Fruit fly (Drosophila melanogaster) whole organism, embryonic: Measurements from ENCODE around the gene HP5.
A peak's percentile ranks its signal among the peaks of the same experiment; 100 is the strongest.

Source experiments
- BtbVII ChIP-seq: fragments of 200-800 bp; sonication (Bioruptor generic); optimal IDR thresholded peaks from 3 replicates; lab custom pipeline; 2017; ENCODE audit warnings: missing biosample characterization, mild to moderate bottlenecking, missing genetic modification characterization
- CG10267 ChIP-seq: fragments of 200-800 bp; sonication (Bioruptor generic); optimal IDR thresholded peaks from 2 replicates; lab custom pipeline; 2018; ENCODE audit warnings: missing biosample characterization, mild to moderate bottlenecking, missing genetic modification characterization, moderate library complexity
- CG10366 ChIP-seq: fragments of 200-800 bp; sonication (Bioruptor generic); IDR thresholded peaks from 2 replicates; pipeline ENCODE4 v1.3.6; 2022; ENCODE audit warnings: missing biosample characterization, missing genetic modification characterization
- CG10543 ChIP-seq: fragments of 200-800 bp; sonication (Bioruptor generic); optimal IDR thresholded peaks from 3 replicates; lab custom pipeline; 2017; ENCODE audit warnings: missing biosample characterization, mild to moderate bottlenecking, missing genetic modification characterization, moderate library complexity
- CG10979 ChIP-seq: fragments of 200-800 bp; sonication (Bioruptor generic); optimal IDR thresholded peaks from 2 replicates; lab custom pipeline; 2018; ENCODE audit warnings: missing biosample characterization, mild to moderate bottlenecking, missing genetic modification characterization, moderate library complexity
- CG11696 ChIP-seq: fragments of 200-800 bp; sonication (Bioruptor generic); IDR thresholded peaks from 2 replicates; pipeline ENCODE4 v1.3.6; 2022; ENCODE audit warnings: missing biosample characterization, missing genetic modification characterization
- CG12104 ChIP-seq: fragments of 200-800 bp; sonication (Bioruptor generic); optimal IDR thresholded peaks from 3 replicates; lab custom pipeline; 2016; ENCODE audit warnings: missing biosample characterization, missing genetic modification characterization
- CG13287 ChIP-seq: fragments of 200-800 bp; sonication (Bioruptor generic); IDR thresholded peaks from 2 replicates; pipeline ENCODE4 v1.3.6; 2022; ENCODE audit warnings: missing biosample characterization, missing genetic modification characterization; ENCODE audit not compliant: partially characterized antibody
- CG14710 ChIP-seq: fragments of 200-800 bp; sonication (Bioruptor generic); optimal IDR thresholded peaks from 3 replicates; lab custom pipeline; 2019; ENCODE audit warnings: missing biosample characterization, mild to moderate bottlenecking, missing genetic modification characterization, moderate library complexity
- CG15011 ChIP-seq: fragments of 200-800 bp; sonication (Bioruptor generic); optimal IDR thresholded peaks from 3 replicates; lab custom pipeline; 2018; ENCODE audit warnings: missing biosample characterization, mild to moderate bottlenecking, missing genetic modification characterization
- CG15696 ChIP-seq: fragments of 200-800 bp; sonication (Bioruptor generic); optimal IDR thresholded peaks from 2 replicates; lab custom pipeline; 2019; ENCODE audit warnings: missing biosample characterization, mild to moderate bottlenecking, missing genetic modification characterization, moderate library complexity
- CG17568 ChIP-seq: fragments of 200-800 bp; sonication (Bioruptor generic); optimal IDR thresholded peaks from 2 replicates; lab custom pipeline; 2018; ENCODE audit warnings: missing biosample characterization, mild to moderate bottlenecking, missing genetic modification characterization, moderate library complexity
- CG17912 ChIP-seq: fragments of 200-800 bp; sonication (Bioruptor generic); optimal IDR thresholded peaks from 2 replicates; lab custom pipeline; 2018; ENCODE audit warnings: missing biosample characterization, mild to moderate bottlenecking, missing genetic modification characterization
- CG18262 ChIP-seq: fragments of 200-800 bp; optimal IDR thresholded peaks from 3 replicates; lab custom pipeline; 2019; ENCODE audit warnings: missing biosample characterization, mild to moderate bottlenecking, missing genetic modification characterization, moderate library complexity
- CG4282 ChIP-seq: fragments of 200-800 bp; sonication (Bioruptor generic); optimal IDR thresholded peaks from 2 replicates; lab custom pipeline; 2016; ENCODE audit warnings: missing biosample characterization, missing genetic modification characterization
- CG4617 ChIP-seq: fragments of 200-800 bp; sonication (Bioruptor generic); optimal IDR thresholded peaks from 3 replicates; lab custom pipeline; 2016; ENCODE audit warnings: missing biosample characterization, missing genetic modification characterization, borderline replicate concordance
- CG7928 ChIP-seq: fragments of 200-800 bp; sonication (Bioruptor generic); optimal IDR thresholded peaks from 2 replicates; lab custom pipeline; 2017; ENCODE audit warnings: missing biosample characterization, mild to moderate bottlenecking, missing genetic modification characterization
- CG8765 ChIP-seq: fragments of 200-800 bp; sonication (Bioruptor generic); IDR thresholded peaks from 2 replicates; pipeline ENCODE4 v1.3.6; 2022; ENCODE audit warnings: missing biosample characterization, missing genetic modification characterization
- CTCF ChIP-seq: fragments of 200-800 bp; sonication (Bioruptor generic); optimal IDR thresholded peaks from 2 replicates; lab custom pipeline; 2017; ENCODE audit warnings: missing biosample characterization, mild to moderate bottlenecking, missing genetic modification characterization, moderate library complexity
- Chrac-16 ChIP-seq: fragments of 200-800 bp; sonication (Bioruptor generic); optimal IDR thresholded peaks from 3 replicates; lab custom pipeline; 2016; ENCODE audit warnings: missing biosample characterization, missing genetic modification characterization
- CkIIα-i1 ChIP-seq: fragments of 200-800 bp; sonication (Bioruptor generic); IDR thresholded peaks from 2 replicates; pipeline ENCODE4 v1.3.6; 2022; ENCODE audit warnings: missing biosample characterization, missing genetic modification characterization
- CoRest ChIP-seq: fragments of 200-800 bp; sonication (Bioruptor generic); optimal IDR thresholded peaks from 3 replicates; lab custom pipeline; 2018; ENCODE audit warnings: missing biosample characterization, mild to moderate bottlenecking, missing genetic modification characterization, moderate library complexity
- Dbx ChIP-seq: fragments of 200-800 bp; sonication (Bioruptor generic); IDR thresholded peaks from 3 replicates; pipeline ENCODE4 v1.3.6; 2022; ENCODE audit warnings: missing biosample characterization, missing genetic modification characterization
- Doc2 ChIP-seq: fragments of 200-800 bp; sonication (Bioruptor generic); IDR thresholded peaks from 2 replicates; pipeline ENCODE4 v1.3.6; 2022; ENCODE audit warnings: missing biosample characterization, missing genetic modification characterization
- Ets65A ChIP-seq: fragments of 200-800 bp; sonication (Bioruptor generic); peaks from one replicate; lab custom pipeline; 2016; ENCODE audit warnings: missing biosample characterization, missing genetic modification characterization
- MTF-1 ChIP-seq: fragments of 200-800 bp; sonication (Bioruptor generic); optimal IDR thresholded peaks from 2 replicates; lab custom pipeline; 2018; ENCODE audit warnings: missing biosample characterization, mild to moderate bottlenecking, missing genetic modification characterization, borderline replicate concordance
- Max ChIP-seq: fragments of 200-800 bp; sonication (Bioruptor generic); optimal IDR thresholded peaks from 2 replicates; lab custom pipeline; 2016; ENCODE audit warnings: missing biosample characterization, mild to moderate bottlenecking, missing genetic modification characterization
- NfI ChIP-seq: fragments of 200-800 bp; sonication (Bioruptor generic); optimal IDR thresholded peaks from 3 replicates; lab custom pipeline; 2018; ENCODE audit warnings: missing biosample characterization, mild to moderate bottlenecking, missing genetic modification characterization, moderate library complexity
- Oaz ChIP-seq: fragments of 200-800 bp; sonication (Bioruptor generic); IDR thresholded peaks from 2 replicates; pipeline ENCODE4 v1.3.6; 2022; ENCODE audit warnings: missing biosample characterization, missing genetic modification characterization
- PHDP ChIP-seq: fragments of 200-800 bp; sonication (Bioruptor generic); optimal IDR thresholded peaks from 3 replicates; lab custom pipeline; 2018; ENCODE audit warnings: missing biosample characterization, mild to moderate bottlenecking, missing genetic modification characterization, moderate library complexity
- al ChIP-seq: fragments of 200-800 bp; sonication (Bioruptor generic); IDR thresholded peaks from 2 replicates; pipeline ENCODE4 v1.3.6; 2022; ENCODE audit warnings: missing biosample characterization, missing genetic modification characterization
- br ChIP-seq: fragments of >200 bp; optimal IDR thresholded peaks from 2 replicates; lab custom pipeline; 2017
- cas ChIP-seq: fragments of 200-800 bp; sonication (Bioruptor generic); IDR thresholded peaks from 2 replicates; pipeline ENCODE4 v1.3.6; 2022; ENCODE audit warnings: missing biosample characterization, missing genetic modification characterization
- croc ChIP-seq: fragments of 200-800 bp; sonication (Bioruptor generic); conservative IDR thresholded peaks from 3 replicates; pipeline ENCODE4 v1.3.6; 2022; ENCODE audit warnings: missing biosample characterization, missing genetic modification characterization
- fd64A ChIP-seq: fragments of 200-800 bp; sonication (Bioruptor generic); optimal IDR thresholded peaks from 3 replicates; lab custom pipeline; 2018; ENCODE audit warnings: missing biosample characterization, mild to moderate bottlenecking, missing genetic modification characterization
- grau ChIP-seq: fragments of 200-800 bp; optimal IDR thresholded peaks from 3 replicates; lab custom pipeline; 2019; ENCODE audit warnings: missing biosample characterization, mild to moderate bottlenecking, missing genetic modification characterization, moderate library complexity
- hbn ChIP-seq: fragments of 200-800 bp; sonication (Bioruptor generic); IDR thresholded peaks from 2 replicates; pipeline ENCODE4 v1.3.6; 2022; ENCODE audit warnings: missing biosample characterization, missing genetic modification characterization; ENCODE audit not compliant: partially characterized antibody
- ind ChIP-seq: fragments of 200-800 bp; sonication (Bioruptor generic); optimal IDR thresholded peaks from 3 replicates; lab custom pipeline; 2016; ENCODE audit warnings: missing biosample characterization, missing genetic modification characterization
- lov ChIP-seq, 2 experiments: fragments of 200-800 bp in 1 of 2; fragments of >200 bp in 1 of 2; sonication (Bioruptor generic) in 1 of 2; IDR thresholded peaks in 1 of 2; optimal IDR thresholded peaks in 1 of 2; 2 replicates in 1 of 2; 3 replicates in 1 of 2; pipeline versions ENCODE4 v1.3.6 to Lab custom; 2017 to 2022; ENCODE audit warnings: missing biosample characterization in 1 of 2, missing genetic modification characterization in 1 of 2
- mirr ChIP-seq: fragments of 200-800 bp; sonication (Bioruptor generic); optimal IDR thresholded peaks from 3 replicates; lab custom pipeline; 2018; ENCODE audit warnings: missing biosample characterization, mild to moderate bottlenecking, missing genetic modification characterization
- nmo ChIP-seq: fragments of 200-800 bp; sonication (Bioruptor generic); optimal IDR thresholded peaks from 2 replicates; lab custom pipeline; 2018; ENCODE audit warnings: missing biosample characterization, mild to moderate bottlenecking, missing genetic modification characterization, moderate library complexity
- pfk ChIP-seq: fragments of 200-800 bp; sonication (Bioruptor generic); optimal IDR thresholded peaks from 2 replicates; lab custom pipeline; 2018; ENCODE audit warnings: missing biosample characterization, mild to moderate bottlenecking, missing genetic modification characterization, moderate library complexity
- sens ChIP-seq: fragments of 200-800 bp; sonication (Bioruptor generic); peaks from one replicate; lab custom pipeline; 2016; ENCODE audit warnings: missing biosample characterization, missing genetic modification characterization
- ttk ChIP-seq: fragments of 200-800 bp; sonication (Bioruptor generic); IDR thresholded peaks from 2 replicates; pipeline ENCODE4 v2.1.2; 2022; ENCODE audit warnings: missing biosample characterization, missing genetic modification characterization
- vfl ChIP-seq: fragments of 200-800 bp; sonication (Bioruptor generic); optimal IDR thresholded peaks from 2 replicates; lab custom pipeline; 2016; ENCODE audit warnings: missing biosample characterization, missing genetic modification characterization
- vvl ChIP-seq: fragments of 200-800 bp; sonication (Bioruptor generic); IDR thresholded peaks from 2 replicates; pipeline ENCODE4 v1.3.6; 2022; ENCODE audit warnings: missing biosample characterization, missing genetic modification characterization
- wor ChIP-seq: fragments of 200-800 bp; sonication (Bioruptor generic); IDR thresholded peaks from 2 replicates; pipeline ENCODE4 v1.3.6; 2022; ENCODE audit warnings: missing biosample characterization, missing genetic modification characterization

Gene HP5

DNA sequence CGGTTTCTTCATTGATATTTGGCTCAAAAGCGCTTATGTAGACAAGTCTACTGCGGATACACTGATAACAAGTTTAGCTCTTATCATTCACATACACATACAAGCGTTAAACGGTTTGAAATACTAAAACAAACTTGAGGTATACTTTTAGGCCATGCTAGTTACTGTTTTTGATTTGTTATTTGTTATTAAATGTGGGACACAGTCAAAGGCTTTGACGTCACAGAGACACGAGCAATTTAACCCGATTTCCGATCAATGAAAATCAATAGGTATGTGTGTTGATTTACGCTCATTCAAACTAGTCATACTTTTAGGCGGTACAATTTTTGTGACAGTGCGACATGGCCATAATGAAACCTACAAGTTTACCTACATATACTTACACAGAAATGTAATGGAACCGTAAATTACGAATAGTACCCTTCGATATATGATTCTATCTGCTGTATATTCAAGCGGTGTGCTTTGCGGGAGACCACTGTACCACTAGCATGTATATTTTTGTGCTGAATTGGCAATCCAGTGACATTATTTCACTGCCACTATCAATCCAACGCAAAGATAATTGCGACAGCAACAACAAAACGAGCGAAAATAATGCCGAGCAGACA, 7.7 kb upstream of the HP5 start (continued):
- TF ChIP-seq ttk (peak; percentile 46; the same call in 1 of the 2 replicates), CG4282 (peak; percentile 59), CG17912 (GFP tag; lab: Kevin White, UChicago) (no peak), CG11696 (GFP tag; lab: Robert Waterston, UW) (no peak), CG17568 (GFP tag; lab: Kevin White, UChicago) (peak; percentile 51), Doc2 (GFP tag; lab: Robert Waterston, UW) (0 out of 2 replicates have a peak, but pooled peaks have one; percentile 14), BtbVII (GFP tag; lab: Kevin White, UChicago) (peak; percentile 72), br (no peak), CG10366 (peak; percentile 78), fd64A (GFP tag; lab: Kevin White, UChicago) (no peak), CTCF (no peak)

dm6 chrX:11448637-11449036, 5.9 kb upstream of the HP5 start:
- TF ChIP-seq vvl (GFP tag; lab: Robert Waterston, UW), result peak; percentile 55; the same call in 1 of the 2 replicates
- TF ChIP-seq Chrac-16 (GFP tag; lab: Kevin White, UChicago), result no peak
- TF ChIP-seq hbn (GFP tag; lab: Robert Waterston, UW), result no peak
- TF ChIP-seq CoRest (tag; lab: Kevin White, UChicago), result no peak
- no peak for TF ChIP-seq CG14710 (tag; lab: Kevin White, UChicago)
- peak; percentile 60 for TF ChIP-seq Ets65A (GFP tag; lab: Kevin White, UChicago)
- no peak for TF ChIP-seq CG15011
- no peak for TF ChIP-seq ind (GFP tag; lab: Kevin White, UChicago)
- TF ChIP-seq CkIIα-i1 (GFP tag; lab: Robert Waterston, UW), result no peak
- TF ChIP-seq sens (GFP tag; lab: Kevin White, UChicago), result peak; percentile 19
- no peak for TF ChIP-seq Dbx (GFP tag; lab: Robert Waterston, UW)
- TF ChIP-seq CG17568 (GFP tag; lab: Kevin White, UChicago), result no peak

DNA sequence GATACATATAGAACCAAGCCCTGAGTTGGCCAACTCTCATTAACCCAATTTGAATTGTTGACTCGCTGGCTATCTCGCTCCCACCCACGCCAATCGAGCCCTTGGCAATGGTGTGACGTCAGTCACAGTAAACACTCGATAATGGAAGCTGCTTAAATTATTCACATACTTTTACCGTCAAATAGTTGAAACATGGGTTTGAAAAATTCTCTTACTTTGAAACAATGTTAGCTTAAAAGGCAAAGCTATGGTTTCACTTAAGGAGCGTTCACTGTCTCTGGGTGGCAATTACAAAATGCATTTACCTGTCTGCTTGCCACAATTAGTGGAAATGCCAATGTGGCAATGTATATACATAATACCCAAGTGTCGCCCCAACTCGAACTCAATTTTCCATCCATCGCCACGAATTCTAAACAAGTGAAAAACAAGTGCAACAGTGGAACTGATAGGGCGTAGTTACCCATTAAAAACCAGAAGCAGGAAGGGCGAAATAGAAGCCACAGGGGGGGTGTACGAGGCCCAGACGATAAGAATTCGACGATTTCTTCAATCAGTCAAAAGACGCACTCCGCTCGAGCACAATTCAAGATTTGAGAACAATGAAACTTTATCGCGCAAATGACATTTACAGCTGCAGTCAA, 5.0 kb upstream of the HP5 start:
- TF ChIP-seq CG10543 (GFP tag; lab: Kevin White, UChicago) (peak; percentile 82), wor (peak; percentile 72), NfI (GFP tag; lab: Kevin White, UChicago) (peak; percentile 88), mirr (peak; percentile 86), grau (tag; lab: Kevin White, UChicago) (peak; percentile 97), CG15696 (tag; lab: Kevin White, UChicago) (peak; percentile 76), CG4617 (peak; percentile 36), MTF-1 (GFP tag; lab: Kevin White, UChicago) (peak; percentile 74), CG8765 (peak; percentile 74), croc (GFP tag; lab: Robert Waterston, UW) (peak; percentile 68), al (peak; percentile 67), CG18262 (tag; lab: Kevin White, UChicago) (peak; percentile 71), Max (peak; percentile 65), cas (peak; percentile 53; the same call in 1 of the 2 replicates), nmo (GFP tag; lab: Kevin White, UChicago) (peak; percentile 73), CG10267 (tag; lab: Kevin White, UChicago) (peak; percentile 54), PHDP (tag; lab: Kevin White, UChicago) (peak; percentile 85), lov (optimal IDR thresholded peaks at IDR 0.05; lab: Kevin White, UChicago) (no peak), lov (GFP tag; IDR thresholded peaks at IDR 0.05; lab: Robert Waterston, UW) (peak; percentile 51; the same call in 1 of the 3 replicates), CG12104 (GFP tag; lab: Kevin White, UChicago) (peak; percentile 70), CG7928 (GFP tag; lab: Kevin White, UChicago) (peak; percentile 22), CG10979 (tag; lab: Kevin White, UChicago) (peak; percentile 71), Oaz (GFP tag; lab: Robert Waterston, UW) (peak; percentile 79), pfk (peak; percentile 25), CG13287 (GFP tag; lab: Robert Waterston, UW) (no peak), vfl (GFP tag; lab: Kevin White, UChicago) (peak; percentile 65)
